Worm (Caenorhabditis elegans) whole organism, L4/young adult: ENCODE measurements around the gene adh-1.

Experiments
- W03F9.2 ChIP-seq: fragments of 150-350 bp; optimal IDR thresholded peaks from 2 replicates; lab custom pipeline; 2014; ENCODE audit warnings: missing biosample characterization, missing genetic modification characterization
- him-1 ChIP-seq: sonication (generic microtip); optimal IDR thresholded peaks from 2 replicates; lab custom pipeline; 2016; ENCODE audit warnings: missing genotype, missing genetic modification reagents, missing genetic modification characterization, missing compliant biosample characterization

DNA sequence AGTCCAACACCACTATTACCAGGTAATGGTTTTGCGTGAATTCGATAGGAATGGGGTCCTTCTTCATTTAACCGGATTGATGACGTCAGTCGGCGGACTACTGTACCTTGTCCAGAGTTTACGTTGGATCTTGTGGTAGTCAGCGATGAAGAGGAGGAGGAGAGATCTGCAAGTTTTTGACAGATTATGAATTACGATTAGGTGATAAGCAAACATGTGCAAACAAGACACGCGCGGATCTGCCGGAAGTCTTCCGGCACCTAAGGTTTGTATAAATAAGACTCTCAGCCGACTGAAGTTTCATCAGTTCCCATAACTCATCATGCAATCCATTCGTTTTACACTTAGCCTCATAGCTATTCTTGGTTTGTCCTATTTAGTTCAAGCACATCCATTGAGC lies 48.8 kb upstream of the adh-1 start, which contains the start of gene idpb-5:
- TF ChIP-seq W03F9.2 (no peak), him-1 (tag; lab: Kevin White, UChicago) (no peak)
